Worm (Caenorhabditis elegans) whole organism, midembryonic: ENCODE measurements around the gene C23F12.4.

Experiments
- flt-1 ChIP-seq: fragments of 200-800 bp; sonication (Bioruptor generic); IDR thresholded peaks from 2 replicates; pipeline ENCODE4 v1.3.6; 2022; ENCODE audit warnings: missing genetic modification characterization, missing compliant biosample characterization
- med-1 ChIP-seq: sonication (generic microtip); optimal IDR thresholded peaks from 2 replicates; lab custom pipeline; 2017; ENCODE audit warnings: missing genetic modification characterization, mild to moderate bottlenecking, missing compliant biosample characterization, antibody characterized with exemption, missing genetic modification reagents; ENCODE audit not compliant: insufficient read depth
- ztf-23 ChIP-seq: fragments of 200-800 bp; sonication (Bioruptor generic); IDR thresholded peaks from 2 replicates; pipeline ENCODE4 v1.3.6; 2022; ENCODE audit warnings: missing genetic modification reagents, missing genetic modification characterization, missing compliant biosample characterization
- ztf-29 ChIP-seq: fragments of 200-800 bp; sonication (Bioruptor generic); IDR thresholded peaks from 2 replicates; pipeline ENCODE4 v1.3.6; 2022; ENCODE audit warnings: missing genetic modification reagents, missing genetic modification characterization, missing compliant biosample characterization

- no peak for TF ChIP-seq ztf-29 (GFP tag; lab: Robert Waterston, UW)
- TF ChIP-seq ztf-23 (GFP tag; lab: Robert Waterston, UW): no peak
- TF ChIP-seq med-1 (GFP tag; lab: Kevin White, UChicago): no peak
- no peak for TF ChIP-seq flt-1 (GFP tag; lab: Robert Waterston, UW)
Measured at ce11 chrX:9388686-9389085, 1.5 kb downstream of the C23F12.4 start.
